Worm (Caenorhabditis elegans): ENCODE results near the gene T19C9.10.
"Not testable (repeated sequence)": the region's sequence is repeated elsewhere in the genome, so short reads cannot be mapped to it uniquely, and the experiment has no call there.

The T19C9.10 gene

ce11 chrV:17245406-17245805, 9.0 kb downstream of the T19C9.10 start, which contains the start of gene clec-242:
TSS of gene clec-242 (minus strand) at chrV:17245506.
- TF ChIP-seq nhr-23 (tag; optimal IDR thresholded peaks at IDR 0.05) (no peak), mml-1 (tag; optimal IDR thresholded peaks at IDR 0.05) (no peak), ztf-11 (tag; optimal IDR thresholded peaks at IDR 0.05) (no peak), jun-1 (tag; optimal IDR thresholded peaks at IDR 0.05) (no peak), ceh-9 (tag; optimal IDR thresholded peaks at IDR 0.05) (no peak), nhr-43 (tag; optimal IDR thresholded peaks at IDR 0.05; ENCODE audit: poor library complexity, severe bottlenecking) (no peak), egl-27 (tag; optimal IDR thresholded peaks at IDR 0.05) (no peak), fkh-2 (tag; optimal IDR thresholded peaks at IDR 0.05) (no peak), nhr-12 (tag; optimal IDR thresholded peaks at IDR 0.05) (no peak), tbx-2 (tag; optimal IDR thresholded peaks at IDR 0.05) (no peak), pqm-1 (tag; optimal IDR thresholded peaks at IDR 0.05) (no peak), unc-62 (GFP tag; optimal IDR thresholded peaks at IDR 0.05) (no peak), ama-1 (optimal IDR thresholded peaks at IDR 0.05) (no peak), zag-1 (tag; optimal IDR thresholded peaks at IDR 0.05) (no peak), lin-39 (tag; optimal IDR thresholded peaks at IDR 0.05) (no peak), lin-15B (tag; optimal IDR thresholded peaks at IDR 0.05) (no peak)

DNA sequence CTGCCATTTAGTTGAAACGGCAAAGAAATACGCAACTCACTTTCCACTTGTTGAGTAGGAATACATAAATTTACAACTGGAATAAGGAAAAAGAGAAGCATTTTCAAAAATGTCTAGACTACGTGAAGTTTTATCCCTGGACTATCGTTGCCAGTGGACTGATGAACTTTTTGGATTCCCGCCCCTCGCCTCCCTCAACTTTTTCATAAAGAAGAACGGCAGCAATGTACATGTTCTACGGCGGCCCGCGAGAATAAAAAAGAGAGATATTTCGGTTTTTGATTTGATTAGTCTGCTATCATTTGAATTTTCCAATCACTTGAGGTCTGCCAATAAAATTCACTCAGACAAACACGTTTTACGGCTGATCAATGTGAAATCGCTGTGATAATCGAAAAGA, 12.5 kb downstream of the T19C9.10 start, which contains the start of gene clec-243:
Gene clec-243, minus strand, starts transcription at position 101 of the 400 bp plus-strand sequence.
- no peak for TF ChIP-seq unc-39 (tag; optimal IDR thresholded peaks at IDR 0.05)
- TF ChIP-seq nfya-1 (tag; optimal IDR thresholded peaks at IDR 0.05; ENCODE audit: insufficient read depth) = no peak
- TF ChIP-seq elt-3 (tag; optimal IDR thresholded peaks at IDR 0.05) = no peak
- no peak for TF ChIP-seq skn-1 (tag; optimal IDR thresholded peaks at IDR 0.05)
- no peak for TF ChIP-seq ceh-28 (tag; optimal IDR thresholded peaks at IDR 0.05)
- no peak for TF ChIP-seq nhr-25 (tag; optimal IDR thresholded peaks at IDR 0.05)
- TF ChIP-seq nhr-67 (tag; optimal IDR thresholded peaks at IDR 0.05) = no peak
- TF ChIP-seq tbx-2 (tag; optimal IDR thresholded peaks at IDR 0.05) = no peak
- TF ChIP-seq snpc-4 (tag; optimal IDR thresholded peaks at IDR 0.05) = no peak
- TF ChIP-seq nhr-11 (tag; optimal IDR thresholded peaks at IDR 0.05) = no peak
- TF ChIP-seq fkh-2 (tag; optimal IDR thresholded peaks at IDR 0.05) = no peak
- no peak for TF ChIP-seq mml-1 (tag; optimal IDR thresholded peaks at IDR 0.05)
- no peak for TF ChIP-seq ceh-16 (tag; optimal IDR thresholded peaks at IDR 0.05)
- no peak for TF ChIP-seq ceh-9 (tag; optimal IDR thresholded peaks at IDR 0.05)
- no peak for TF ChIP-seq fkh-10 (GFP tag; optimal IDR thresholded peaks at IDR 0.05)
- TF ChIP-seq ceh-82 (tag; optimal IDR thresholded peaks at IDR 0.05) = no peak
- no peak for TF ChIP-seq ztf-11 (tag; optimal IDR thresholded peaks at IDR 0.05)
- TF ChIP-seq fos-1 (tag; optimal IDR thresholded peaks at IDR 0.05) = no peak
- TF ChIP-seq nhr-237 (tag; optimal IDR thresholded peaks at IDR 0.05) = no peak
- no peak for TF ChIP-seq pha-4 (tag; optimal IDR thresholded peaks at IDR 0.05)

ce11 chrV:17251364-17251961, 15.1 kb downstream of the T19C9.10 start, which contains the start of gene Y61B8A.6:
TSS of gene Y61B8A.6 (plus strand) at chrV:17251911.
- no peak for TF ChIP-seq ceh-16 (tag; optimal IDR thresholded peaks at IDR 0.05)
- TF ChIP-seq elt-2 (tag; optimal IDR thresholded peaks at IDR 0.05) = no peak

ce11 chrV:17255028-17255427, 18.6 kb downstream of the T19C9.10 start, which contains the start of gene srh-116:
TSS of gene srh-116 (minus strand) at chrV:17255128.
- TF ChIP-seq nhr-25, ceh-82, mdl-1 (tag; optimal IDR thresholded peaks at IDR 0.05): not testable (repeated sequence)

ce11 chrV:17255454-17255853, 19.1 kb downstream of the T19C9.10 start, which contains the start of gene srh-115:
TSS of gene srh-115 (plus strand) at chrV:17255754.
- TF ChIP-seq fkh-10 (GFP tag; optimal IDR thresholded peaks at IDR 0.05) (no peak), egl-5 (tag; optimal IDR thresholded peaks at IDR 0.05) (no peak), nhr-67 (tag; optimal IDR thresholded peaks at IDR 0.05) (no peak), daf-12 (tag; optimal IDR thresholded peaks at IDR 0.05) (no peak), ceh-28 (tag; optimal IDR thresholded peaks at IDR 0.05) (no peak)
